Worm (Caenorhabditis elegans) whole organism, L1 larva: ENCODE measurements around the gene zgpa-1.
A peak's percentile ranks its signal among the peaks of the same experiment; 100 is the strongest.

Experiments used
- C04F5.9 ChIP-seq: sonication (generic microtip); optimal IDR thresholded peaks from 2 replicates; lab custom pipeline; 2016; ENCODE audit warnings: missing genetic modification characterization, missing compliant biosample characterization
- aha-1 ChIP-seq: fragments of 150-350 bp; optimal IDR thresholded peaks from 2 replicates; lab custom pipeline; 2014; ENCODE audit warnings: missing biosample characterization, missing genetic modification characterization
- alr-1 ChIP-seq: fragments of 200-800 bp; sonication (Bioruptor generic); optimal IDR thresholded peaks from 2 replicates; lab custom pipeline; 2018; ENCODE audit warnings: borderline replicate concordance, mild to moderate bottlenecking, missing genetic modification characterization, missing compliant biosample characterization
- blmp-1 ChIP-seq: fragments of 150-350 bp; optimal IDR thresholded peaks from 2 replicates; lab custom pipeline; 2014; ENCODE audit warnings: missing biosample characterization, missing genetic modification characterization
- ceh-63 ChIP-seq: fragments of 200-800 bp; sonication (Bioruptor generic); optimal IDR thresholded peaks from 2 replicates; lab custom pipeline; 2018; ENCODE audit warnings: mild to moderate bottlenecking, missing genetic modification characterization, missing compliant biosample characterization
- ceh-8 ChIP-seq: fragments of 200-800 bp; sonication (Bioruptor generic); optimal IDR thresholded peaks from 2 replicates; lab custom pipeline; 2018; ENCODE audit warnings: mild to moderate bottlenecking, missing genetic modification characterization, moderate library complexity, missing compliant biosample characterization
- ceh-82 ChIP-seq, 3 experiments: fragments of 150-350 bp in 1 of 3; sonication (generic microtip) in 2 of 3; optimal IDR thresholded peaks; 2 replicates each; lab custom pipeline; 2014 to 2017; ENCODE audit warnings: missing biosample characterization in 3 of 3, missing genetic modification characterization in 3 of 3
- ceh-88 ChIP-seq: fragments of 200-800 bp; sonication (Bioruptor generic); IDR thresholded peaks from 2 replicates; pipeline ENCODE4 v1.3.6; 2022; ENCODE audit warnings: missing genetic modification characterization, missing compliant biosample characterization
- ces-1 ChIP-seq: fragments of 150-350 bp; optimal IDR thresholded peaks from 2 replicates; lab custom pipeline; 2014; ENCODE audit warnings: missing biosample characterization, missing genetic modification reagents, missing genetic modification characterization
- dpl-1 ChIP-seq, 3 experiments: fragments of 150-350 bp in 2 of 3; sonication (generic microtip) in 1 of 3; optimal IDR thresholded peaks; 2 replicates each; lab custom pipeline; 2014 to 2017; ENCODE audit warnings: missing biosample characterization in 3 of 3, missing genetic modification characterization in 3 of 3, missing genetic modification reagents in 3 of 3
- efl-1 ChIP-seq, 4 experiments: fragments of 150-350 bp; optimal IDR thresholded peaks in 3 of 4; peaks in 1 of 4; 1 replicate in 1 of 4; 2 replicates in 3 of 4; lab custom pipeline; 2014; ENCODE audit warnings: missing biosample characterization in 2 of 4, missing genetic modification characterization in 2 of 4, missing genetic modification reagents in 2 of 4
- efl-3 ChIP-seq: fragments of 200-800 bp; sonication (Bioruptor generic); optimal IDR thresholded peaks from 2 replicates; lab custom pipeline; 2018; ENCODE audit warnings: mild to moderate bottlenecking, missing genetic modification characterization, missing compliant biosample characterization
- egl-13 ChIP-seq: sonication (generic microtip); optimal IDR thresholded peaks from 2 replicates; lab custom pipeline; 2016; ENCODE audit warnings: missing genotype, missing genetic modification reagents, missing genetic modification characterization, missing compliant biosample characterization
- egl-27 ChIP-seq, 2 experiments: fragments of 150-350 bp in 1 of 2; sonication (generic microtip); optimal IDR thresholded peaks; 3 replicates each; lab custom pipeline; 2017 to 2018; ENCODE audit warnings: missing biosample characterization in 2 of 2, missing genetic modification characterization in 2 of 2, missing genetic modification reagents in 2 of 2
- ets-5 ChIP-seq: fragments of 200-800 bp; sonication (Bioruptor generic); IDR thresholded peaks from 2 replicates; pipeline ENCODE4 v1.3.6; 2022; ENCODE audit warnings: missing genetic modification characterization, missing compliant biosample characterization
- fkh-8 ChIP-seq: sonication (generic microtip); optimal IDR thresholded peaks from 2 replicates; lab custom pipeline; 2016; ENCODE audit warnings: mild to moderate bottlenecking, missing genetic modification characterization, missing compliant biosample characterization
- grh-1 ChIP-seq: fragments of 200-800 bp; sonication (Bioruptor generic); IDR thresholded peaks from 2 replicates; pipeline ENCODE4 v1.3.6; 2022; ENCODE audit warnings: missing genetic modification reagents, missing genetic modification characterization, missing compliant biosample characterization
- irx-1 ChIP-seq: sonication (generic microtip); optimal IDR thresholded peaks from 2 replicates; lab custom pipeline; 2016; ENCODE audit warnings: missing genetic modification characterization, missing compliant biosample characterization
- isw-1 ChIP-seq: fragments of 200-800 bp; sonication (Bioruptor generic); IDR thresholded peaks from 2 replicates; pipeline ENCODE4 v1.3.6; 2022; ENCODE audit warnings: missing genetic modification characterization, missing compliant biosample characterization
- lin-14 ChIP-seq: fragments of 200-800 bp; sonication (Bioruptor generic); optimal IDR thresholded peaks from 2 replicates; lab custom pipeline; 2018; ENCODE audit warnings: mild to moderate bottlenecking, missing genetic modification characterization, moderate library complexity, missing compliant biosample characterization
- lin-15B ChIP-seq: fragments of 150-350 bp; sonication (generic microtip); optimal IDR thresholded peaks from 3 replicates; lab custom pipeline; 2014; ENCODE audit warnings: missing biosample characterization, missing genetic modification characterization
- lin-35 ChIP-seq, 2 experiments: fragments of 150-350 bp; optimal IDR thresholded peaks; 2 replicates each; lab custom pipeline; 2014; ENCODE audit warnings: missing biosample characterization in 2 of 2, missing genetic modification characterization in 2 of 2, missing genetic modification reagents in 2 of 2
- lir-3 ChIP-seq: sonication (generic microtip); optimal IDR thresholded peaks from 2 replicates; lab custom pipeline; 2016; ENCODE audit warnings: mild to moderate bottlenecking, missing genetic modification characterization, moderate library complexity, missing compliant biosample characterization; ENCODE audit not compliant: poor library complexity
- lsy-2 ChIP-seq, 2 experiments: fragments of 150-350 bp; optimal IDR thresholded peaks; 2 replicates each; lab custom pipeline; 2014; ENCODE audit warnings: missing biosample characterization in 2 of 2, missing genetic modification characterization in 2 of 2
- mab-9 ChIP-seq: fragments of 200-800 bp; sonication (Bioruptor generic); IDR thresholded peaks from 2 replicates; pipeline ENCODE4 v1.3.6; 2022; ENCODE audit warnings: missing genetic modification reagents, missing genetic modification characterization, missing compliant biosample characterization
- mdl-1 ChIP-seq, 2 experiments: fragments of 150-350 bp; optimal IDR thresholded peaks; 2 replicates each; lab custom pipeline; 2014 to 2017; ENCODE audit warnings: missing biosample characterization in 2 of 2, missing genetic modification characterization in 2 of 2, inconsistent platforms in 1 of 2
- nhr-11 ChIP-seq: fragments of 150-350 bp; optimal IDR thresholded peaks from 2 replicates; lab custom pipeline; 2014; ENCODE audit warnings: missing biosample characterization, missing genetic modification characterization
- nhr-20 ChIP-seq: sonication (generic microtip); optimal IDR thresholded peaks from 2 replicates; lab custom pipeline; 2016; ENCODE audit warnings: mild to moderate bottlenecking, missing genetic modification characterization, missing compliant biosample characterization
- nhr-237 ChIP-seq: fragments of 150-350 bp; optimal IDR thresholded peaks from 2 replicates; lab custom pipeline; 2014; ENCODE audit warnings: missing biosample characterization, missing genetic modification characterization
- nhr-47 ChIP-seq: sonication (generic microtip); optimal IDR thresholded peaks from 2 replicates; lab custom pipeline; 2016; ENCODE audit warnings: mild to moderate bottlenecking, missing genetic modification characterization, moderate library complexity, missing compliant biosample characterization
- nhr-77 ChIP-seq: fragments of 150-350 bp; optimal IDR thresholded peaks from 2 replicates; lab custom pipeline; 2014; ENCODE audit warnings: missing biosample characterization, missing genetic modification characterization
- nhr-84 ChIP-seq: sonication (generic microtip); optimal IDR thresholded peaks from 2 replicates; lab custom pipeline; 2017; ENCODE audit warnings: missing biosample characterization, missing genetic modification characterization
- nhr-85 ChIP-seq: sonication (generic microtip); peaks from one replicate; lab custom pipeline; 2016; ENCODE audit warnings: missing genetic modification characterization, inconsistent platforms, missing compliant biosample characterization
- nhr-90 ChIP-seq: sonication (generic microtip); optimal IDR thresholded peaks from 2 replicates; lab custom pipeline; 2016; ENCODE audit warnings: mild to moderate bottlenecking, missing genetic modification characterization, missing compliant biosample characterization; ENCODE audit not compliant: poor library complexity
- pag-3 ChIP-seq: sonication (generic microtip); optimal IDR thresholded peaks from 2 replicates; lab custom pipeline; 2017; ENCODE audit warnings: missing genetic modification characterization, mild to moderate bottlenecking, missing compliant biosample characterization, antibody characterized with exemption, borderline replicate concordance; ENCODE audit not compliant: insufficient read depth
- pax-3 ChIP-seq: fragments of 200-800 bp; sonication (Bioruptor generic); optimal IDR thresholded peaks from 2 replicates; lab custom pipeline; 2018; ENCODE audit warnings: mild to moderate bottlenecking, missing genetic modification characterization, moderate library complexity, missing compliant biosample characterization
- rnt-1 ChIP-seq: sonication (generic microtip); optimal IDR thresholded peaks from 2 replicates; lab custom pipeline; 2016; ENCODE audit warnings: mild to moderate bottlenecking, missing genetic modification characterization, moderate library complexity, missing compliant biosample characterization
- skn-1 ChIP-seq: fragments of 150-350 bp; optimal IDR thresholded peaks from 2 replicates; lab custom pipeline; 2014; ENCODE audit warnings: missing biosample characterization, missing genetic modification characterization
- snpc-4 ChIP-seq: fragments of 150-350 bp; optimal IDR thresholded peaks from 2 replicates; lab custom pipeline; 2014; ENCODE audit warnings: missing biosample characterization, missing genetic modification characterization
- snu-23 ChIP-seq: sonication (generic microtip); optimal IDR thresholded peaks from 2 replicates; lab custom pipeline; 2016; ENCODE audit warnings: missing genetic modification characterization, missing compliant biosample characterization
- sox-4 ChIP-seq: sonication (generic microtip); optimal IDR thresholded peaks from 2 replicates; lab custom pipeline; 2016; ENCODE audit warnings: missing genetic modification characterization, missing compliant biosample characterization
- swsn-7 ChIP-seq: sonication (generic microtip); optimal IDR thresholded peaks from 2 replicates; lab custom pipeline; 2016; ENCODE audit warnings: missing genetic modification characterization, missing compliant biosample characterization
- unc-130 ChIP-seq: fragments of 150-350 bp; optimal IDR thresholded peaks from 2 replicates; lab custom pipeline; 2017; ENCODE audit warnings: missing biosample characterization, missing genetic modification characterization, inconsistent platforms
- unc-86 ChIP-seq: sonication (generic microtip); optimal IDR thresholded peaks from 2 replicates; lab custom pipeline; 2016; ENCODE audit warnings: missing genetic modification characterization, missing compliant biosample characterization
- xbp-1 ChIP-seq: sonication (generic microtip); optimal IDR thresholded peaks from 2 replicates; lab custom pipeline; 2016; ENCODE audit warnings: missing genetic modification characterization, missing compliant biosample characterization
- ztf-11 ChIP-seq, 2 experiments: sonication (generic microtip); optimal IDR thresholded peaks; 2 replicates each; lab custom pipeline; 2016 to 2017; ENCODE audit warnings: missing genetic modification characterization in 2 of 2, missing biosample characterization in 1 of 2, missing compliant biosample characterization in 1 of 2
- ztf-4 ChIP-seq: fragments of 150-350 bp; optimal IDR thresholded peaks from 2 replicates; lab custom pipeline; 2014; ENCODE audit warnings: missing biosample characterization, missing genetic modification characterization

Gene zgpa-1

ce11 chrIV:7789521-7789949 is 23.1 kb downstream of the zgpa-1 start, which contains the start of gene imp-3 (continued):
- TF ChIP-seq egl-13 (tag; lab: Kevin White, UChicago): no peak
- no peak for TF ChIP-seq efl-3 (GFP tag; lab: Kevin White, UChicago)
- peak; percentile 58 for TF ChIP-seq nhr-90 (tag; lab: Kevin White, UChicago)
- peak; percentile 36 for TF ChIP-seq ztf-4 (tag; lab: Kevin White, UChicago)
- TF ChIP-seq snpc-4 (tag; lab: Kevin White, UChicago): no peak
- TF ChIP-seq pax-3 (tag; lab: Kevin White, UChicago): no peak
- peak; percentile 40 for TF ChIP-seq nhr-85 (tag; lab: Kevin White, UChicago)
- no peak for TF ChIP-seq ceh-8
- TF ChIP-seq lin-35 (GFP tag; optimal IDR thresholded peaks at IDR 0.05; lab: Kevin White, UChicago): peak; percentile 13 to 62
- TF ChIP-seq blmp-1 (tag; lab: Kevin White, UChicago): peak; percentile 21
- TF ChIP-seq ceh-63: no peak
- TF ChIP-seq lir-3 (tag; lab: Kevin White, UChicago): no peak

DNA sequence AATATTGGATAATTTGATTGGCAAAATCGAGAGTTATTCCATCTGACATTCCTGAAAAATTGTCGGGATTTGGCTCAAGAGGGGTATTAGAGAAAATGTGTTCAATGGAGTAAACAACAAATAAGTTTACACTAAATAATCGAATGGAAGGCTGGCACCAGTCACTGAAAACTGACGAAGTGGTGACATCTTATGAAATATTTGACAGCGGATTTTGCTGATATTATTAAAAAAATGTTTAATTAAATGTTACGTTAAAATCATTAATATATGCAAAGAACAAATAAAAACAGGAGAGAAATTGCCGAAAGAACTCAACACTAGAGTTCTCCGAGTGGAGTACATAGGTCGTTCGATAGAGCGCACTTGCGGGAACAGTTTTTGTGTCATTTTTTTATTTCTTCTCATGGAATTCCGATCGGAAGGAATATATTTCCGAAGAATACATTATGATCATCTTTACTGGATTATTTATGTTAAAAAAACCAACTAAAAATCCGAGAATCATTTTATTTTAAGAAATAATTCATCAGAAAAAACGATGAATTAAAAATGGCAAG is 27.0 kb downstream of the zgpa-1 start, which contains the start of gene tag-322:
tag-322 (minus strand) TSS at position 51 of the 560 bp plus-strand sequence.
- TF ChIP-seq ets-5 (GFP tag; lab: Robert Waterston, UW): no peak
- peak; percentile 51 for TF ChIP-seq unc-86
- peak; percentile 76 for TF ChIP-seq lin-15B (tag; lab: Kevin White, UChicago)
- TF ChIP-seq unc-130 (tag; lab: Kevin White, UChicago): peak; percentile 20
- TF ChIP-seq nhr-11 (tag; lab: Kevin White, UChicago): peak; percentile 27
- TF ChIP-seq fkh-8 (tag; lab: Kevin White, UChicago): peak; percentile 16
- TF ChIP-seq dpl-1 (GFP tag; optimal IDR thresholded peaks at IDR 0.05; lab: Kevin White, UChicago): peak; percentile 53 to 74 (median 72)
- TF ChIP-seq swsn-7: peak; percentile 80
- peak; percentile 76 for TF ChIP-seq nhr-20 (tag; lab: Kevin White, UChicago)
- peak; percentile 79 for TF ChIP-seq xbp-1 (tag; lab: Kevin White, UChicago)
- TF ChIP-seq pag-3 (tag; lab: Kevin White, UChicago): no peak
- TF ChIP-seq ceh-8: no peak
- no peak for TF ChIP-seq nhr-237 (tag; lab: Kevin White, UChicago)
- peak; percentile 42 for TF ChIP-seq egl-13 (tag; lab: Kevin White, UChicago)
- TF ChIP-seq lin-14: peak; percentile 75
- peak; percentile 67 to 77 for TF ChIP-seq lin-35 (GFP tag; optimal IDR thresholded peaks at IDR 0.05; lab: Kevin White, UChicago)
- TF ChIP-seq ces-1: no peak
- TF ChIP-seq nhr-47 (tag; lab: Kevin White, UChicago): peak; percentile 80
- peak; percentile 13 for TF ChIP-seq sox-4 (tag; lab: Kevin White, UChicago)
- no peak for TF ChIP-seq mab-9 (GFP tag; lab: Robert Waterston, UW)
- no peak for TF ChIP-seq nhr-84
- TF ChIP-seq ztf-4 (tag; lab: Kevin White, UChicago): no peak
- peak; percentile 89 to 90 for TF ChIP-seq lsy-2 (tag; optimal IDR thresholded peaks at IDR 0.05; lab: Kevin White, UChicago)
- no peak for TF ChIP-seq aha-1
- TF ChIP-seq rnt-1 (tag; lab: Kevin White, UChicago): peak; percentile 73
- peak; percentile 68 for TF ChIP-seq skn-1 (tag; lab: Kevin White, UChicago)
- TF ChIP-seq C04F5.9 (tag; lab: Kevin White, UChicago): no peak
- TF ChIP-seq grh-1: 0 out of 2 replicates have a peak, but pooled peaks have one; percentile 11
- TF ChIP-seq alr-1: no peak
- peak; percentile 51 for TF ChIP-seq blmp-1 (tag; lab: Kevin White, UChicago)
- TF ChIP-seq ceh-82 (tag; optimal IDR thresholded peaks at IDR 0.05; lab: Kevin White, UChicago): peak; percentile 52 to 59 (median 52)
- TF ChIP-seq efl-1 (optimal IDR thresholded peaks at IDR 0.05; lab: Kevin White, UChicago): peak; percentile 72 to 77
- TF ChIP-seq efl-1 (GFP tag; optimal IDR thresholded peaks at IDR 0.05 in 1 of 2; lab: Kevin White, UChicago): peak; percentile 69 to 96
- peak; percentile 31 for TF ChIP-seq nhr-77
- TF ChIP-seq mdl-1 (tag; optimal IDR thresholded peaks at IDR 0.05; lab: Kevin White, UChicago): peak in 1 of 2 experiments; percentile 32
- TF ChIP-seq lir-3 (tag; lab: Kevin White, UChicago): peak; percentile 50
- TF ChIP-seq nhr-85 (tag; lab: Kevin White, UChicago): peak; percentile 83
- TF ChIP-seq ztf-11 (tag; optimal IDR thresholded peaks at IDR 0.05; lab: Kevin White, UChicago): peak in 1 of 2 experiments; percentile 30
- no peak for TF ChIP-seq ceh-88
- TF ChIP-seq snu-23 (GFP tag; lab: Kevin White, UChicago): peak; percentile 83
- peak; percentile 15; the same call in 1 of the 2 replicates for TF ChIP-seq isw-1 (GFP tag; lab: Robert Waterston, UW)
- TF ChIP-seq egl-27 (tag; optimal IDR thresholded peaks at IDR 0.05; lab: Kevin White, UChicago): no peak
- no peak for TF ChIP-seq irx-1 (tag; lab: Kevin White, UChicago)
